Worm (Caenorhabditis elegans): ENCODE results near the gene sups-1.

DNA sequence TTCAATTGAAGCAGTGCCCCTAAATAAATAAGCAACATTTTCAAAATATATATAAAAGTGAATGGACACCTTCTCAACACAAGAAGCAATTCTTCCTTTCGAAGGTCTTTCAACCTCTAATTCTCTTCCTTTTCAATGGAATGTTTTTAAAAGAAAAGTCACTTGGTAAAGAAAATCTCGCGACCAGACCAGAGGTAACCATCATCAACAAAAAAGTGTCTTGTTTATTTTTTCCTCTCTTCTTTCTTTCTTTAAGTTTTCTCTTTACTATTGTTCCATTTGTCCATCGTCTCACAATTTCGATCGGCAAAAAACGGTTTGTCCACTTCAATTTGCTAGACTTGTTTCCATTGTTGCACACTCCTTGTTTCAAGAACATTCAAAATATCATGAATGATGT is 11.1 kb downstream of the sups-1 start, which contains the start of gene C09B8.8:
- TF ChIP-seq nhr-80 (tag; optimal IDR thresholded peaks at IDR 0.05) = no peak
- no peak for TF ChIP-seq him-1 (tag; optimal IDR thresholded peaks at IDR 0.05)
- TF ChIP-seq bed-1 (GFP tag; IDR thresholded peaks at IDR 0.05) = no peak
- no peak for TF ChIP-seq zim-3 (tag; optimal IDR thresholded peaks at IDR 0.05)
- no peak for TF ChIP-seq hsf-1 (GFP tag; IDR thresholded peaks at IDR 0.05)
